Fruit fly (Drosophila melanogaster): Measurements from ENCODE around the gene VAChT.

VAChT gene

dm6 chr3R:18669812-18670211 lies 35.5 kb upstream of the VAChT start (continued):
- TF ChIP-seq CG7372 (GFP tag; IDR thresholded peaks at IDR 0.05) (no peak), zen (tag; optimal IDR thresholded peaks at IDR 0.05) (no peak), CG3065 (GFP tag; optimal IDR thresholded peaks at IDR 0.05) (no peak), CG2202 (tag; optimal IDR thresholded peaks at IDR 0.05) (no peak), CG30020 (tag; optimal IDR thresholded peaks at IDR 0.05) (no peak), CG6654 (GFP tag; optimal IDR thresholded peaks at IDR 0.05) (no peak), CG10565 (GFP tag; optimal IDR thresholded peaks at IDR 0.05) (no peak), dpn (GFP tag; optimal IDR thresholded peaks at IDR 0.05) (no peak), CG18262 (tag; optimal IDR thresholded peaks at IDR 0.05) (no peak), CG2116 (GFP tag; optimal IDR thresholded peaks at IDR 0.05) (no peak), Asciz (GFP tag; optimal IDR thresholded peaks at IDR 0.05) (no peak), Dad (GFP tag; optimal IDR thresholded peaks at IDR 0.05) (no peak), Dip3 (GFP tag; optimal IDR thresholded peaks at IDR 0.05) (no peak), CG17612 (GFP tag; IDR thresholded peaks at IDR 0.05) (no peak), CG30431 (GFP tag; optimal IDR thresholded peaks at IDR 0.05) (no peak), Pdp1 (GFP tag; optimal IDR thresholded peaks at IDR 0.05) (peak; percentile 24 to 86), lbe (GFP tag; optimal IDR thresholded peaks at IDR 0.05) (no peak), Aef1 (GFP tag; IDR thresholded peaks at IDR 0.05) (peak; percentile 26; the same call in 1 of the 3 replicates), Nf-YC (tag; optimal IDR thresholded peaks at IDR 0.05) (no peak), NC2β (GFP tag; optimal IDR thresholded peaks at IDR 0.05) (no peak), CG7786 (GFP tag; optimal IDR thresholded peaks at IDR 0.05) (no peak), da (GFP tag; optimal IDR thresholded peaks at IDR 0.05) (no peak), Dll (GFP tag; IDR thresholded peaks at IDR 0.05; ENCODE audit: partially characterized antibody) (no peak), NC2α (GFP tag; optimal IDR thresholded peaks at IDR 0.05) (no peak), fd102C (GFP tag; optimal IDR thresholded peaks at IDR 0.05) (no peak), sqz (GFP tag; optimal IDR thresholded peaks at IDR 0.05) (no peak), Nf-YB (GFP tag; optimal IDR thresholded peaks at IDR 0.05) (no peak), Trl (optimal IDR thresholded peaks at IDR 0.05) (no peak), Trl (GFP tag; optimal IDR thresholded peaks at IDR 0.05) (no peak), fd64A (GFP tag; optimal IDR thresholded peaks at IDR 0.05) (no peak), tna (GFP tag; IDR thresholded peaks at IDR 0.05; ENCODE audit: partially characterized antibody) (no peak), MBD-R2 (GFP tag; IDR thresholded peaks at IDR 0.05) (no peak), Atf3 (GFP tag; optimal IDR thresholded peaks at IDR 0.05) (no peak), pzg (GFP tag; optimal IDR thresholded peaks at IDR 0.05) (no peak), chinmo (GFP tag; IDR thresholded peaks at IDR 0.05; ENCODE audit: partially characterized antibody) (no peak), esg (GFP tag; conservative IDR thresholded peaks at IDR 0.05) (no peak), Camta (GFP tag; optimal IDR thresholded peaks at IDR 0.05) (no peak), HLH54F (GFP tag; optimal IDR thresholded peaks at IDR 0.05) (no peak), sima (GFP tag; optimal IDR thresholded peaks at IDR 0.05) (no peak), CG8765 (GFP tag; IDR thresholded peaks at IDR 0.05) (no peak), CG32532 (GFP tag; IDR thresholded peaks at IDR 0.05) (no peak; the same call in 1 of the 2 replicates), HmgD (GFP tag; optimal IDR thresholded peaks at IDR 0.05) (no peak), CG2712 (tag; optimal IDR thresholded peaks at IDR 0.05) (peak; percentile 41), mld (GFP tag; IDR thresholded peaks at IDR 0.05; ENCODE audit: partially characterized antibody) (no peak), CG1602 (GFP tag; optimal IDR thresholded peaks at IDR 0.05) (no peak), CG5953 (GFP tag; IDR thresholded peaks at IDR 0.05) (no peak), CrebB (tag; optimal IDR thresholded peaks at IDR 0.05) (no peak), ssp (GFP tag; IDR thresholded peaks at IDR 0.05) (no peak), CG11560 (tag; IDR thresholded peaks at IDR 0.05) (no peak), ash1 (GFP tag; optimal IDR thresholded peaks at IDR 0.05) (no peak), CG15514 (GFP tag; optimal IDR thresholded peaks at IDR 0.05) (no peak), Hsf (GFP tag; optimal IDR thresholded peaks at IDR 0.05) (no peak), Hmx (GFP tag; optimal IDR thresholded peaks at IDR 0.05) (no peak)

Data from whole organism, embryonic.